Fruit fly (Drosophila melanogaster): ENCODE results near the gene CG6769.

The CG6769 gene

DNA sequence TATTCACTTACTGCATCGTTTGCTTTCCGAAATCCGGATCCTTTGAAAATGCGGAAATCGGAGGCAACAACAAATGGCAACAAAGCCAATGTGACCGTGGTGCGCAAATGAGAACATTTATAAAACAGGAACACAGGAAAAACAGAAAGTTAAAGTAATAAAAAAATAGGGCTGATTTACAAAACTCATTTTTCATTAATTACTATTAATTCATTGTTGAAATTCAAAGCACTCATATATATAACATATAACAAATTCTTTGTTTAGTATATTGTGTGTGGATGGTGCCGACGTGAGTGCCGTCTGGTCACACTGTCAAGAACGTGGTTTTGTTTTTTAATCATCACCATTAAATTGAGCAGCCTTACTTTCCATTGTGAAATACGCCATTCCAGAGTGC lies at the start of gene CG6769, which contains the start of gene Arp8:
Gene CG6769 (plus strand): TSS at position 292 of the 400 bp plus-strand sequence.
Gene Arp8 (minus strand): TSS at position 90 of the 400 bp plus-strand sequence.
- no peak for TF ChIP-seq noc (tag; optimal IDR thresholded peaks at IDR 0.05)

DNA sequence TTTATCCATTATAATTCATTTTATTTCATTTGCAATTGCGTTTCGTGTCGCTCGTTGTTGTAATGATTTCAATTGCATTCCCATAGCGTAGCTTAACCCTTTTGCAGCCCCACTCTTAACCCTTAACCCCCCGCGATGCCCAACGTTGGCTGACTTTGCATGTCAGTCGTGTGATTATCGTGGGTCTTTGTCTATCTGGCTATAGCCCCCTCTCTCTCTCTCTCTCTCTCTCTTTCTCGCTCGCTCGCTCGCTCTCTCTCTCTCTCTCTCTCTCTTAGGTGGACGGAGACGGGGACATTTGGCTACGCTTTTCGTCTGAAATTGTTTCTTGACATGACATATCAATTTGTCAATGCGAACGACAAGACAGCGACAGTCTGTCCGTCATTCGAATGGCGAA lies 48.6 kb upstream of the CG6769 start:
- no peak for TF ChIP-seq noc (tag; optimal IDR thresholded peaks at IDR 0.05)

DNA sequence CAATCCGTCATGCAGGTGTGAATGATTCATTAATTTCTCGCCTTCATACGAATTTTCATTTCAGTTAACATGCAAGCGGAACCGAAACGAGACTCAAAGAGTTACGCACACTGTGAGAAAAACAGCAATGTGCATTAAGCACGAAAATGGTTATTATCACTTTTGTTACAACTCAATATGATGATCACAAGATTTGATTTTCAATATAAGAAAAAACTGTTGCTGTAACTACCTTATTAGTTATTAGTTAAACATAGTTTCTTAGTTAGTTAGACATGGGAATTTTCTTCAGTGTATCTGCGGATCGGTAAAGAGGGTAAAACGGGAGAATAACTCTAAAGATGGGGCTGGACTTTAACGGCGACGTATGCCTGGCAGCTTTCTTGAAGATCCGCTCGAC lies 46.0 kb upstream of the CG6769 start:
- TF ChIP-seq noc (tag; optimal IDR thresholded peaks at IDR 0.05), result no peak

DNA sequence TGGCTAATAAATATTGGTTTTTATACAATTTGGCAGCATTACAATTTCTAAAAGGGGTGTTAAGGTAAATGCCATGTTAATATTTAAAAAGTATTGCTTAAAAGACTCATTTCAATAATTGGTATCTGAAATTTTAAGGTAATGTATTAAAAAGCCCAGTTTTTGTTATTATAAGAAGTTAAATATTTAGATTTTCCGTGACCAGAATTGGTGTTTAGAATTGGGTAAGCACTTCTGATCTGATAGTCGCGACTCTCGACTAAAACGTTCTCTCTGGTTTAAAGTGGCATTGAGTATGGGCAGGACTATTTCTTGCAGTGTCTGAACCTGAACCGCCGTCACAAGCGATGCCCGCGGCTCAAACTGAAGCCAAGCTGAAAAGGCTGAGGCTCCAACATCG lies 44.4 kb upstream of the CG6769 start:
- no peak for TF ChIP-seq noc (tag; optimal IDR thresholded peaks at IDR 0.05)

DNA sequence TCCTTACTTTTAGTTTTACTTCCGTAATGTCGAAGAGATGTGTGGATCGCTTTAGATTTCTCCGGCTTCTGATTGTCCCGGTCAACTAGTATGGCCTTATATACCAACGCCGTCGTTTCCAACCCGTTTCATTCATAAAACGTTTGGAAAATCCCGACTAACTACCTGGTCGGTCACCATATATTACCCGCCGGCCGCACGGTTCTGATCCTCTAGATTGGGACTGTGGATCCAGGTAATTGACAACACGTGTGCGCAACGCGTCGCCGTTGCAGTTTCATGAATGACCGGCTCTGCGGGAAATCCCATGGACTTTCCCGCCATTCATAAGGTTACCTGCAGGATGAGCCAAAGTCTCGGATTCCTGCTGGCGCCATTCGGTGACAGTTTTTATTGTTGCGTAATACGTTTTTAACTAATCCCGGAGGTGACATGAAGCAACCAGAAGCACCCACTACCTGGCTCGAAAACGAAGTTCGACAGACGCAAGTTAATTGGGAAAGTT lies 41.1 kb upstream of the CG6769 start, which contains the start of gene CG12986:
Gene CG12986 (minus strand): TSS at position 51 of the 505 bp plus-strand sequence.
- no peak for TF ChIP-seq noc (tag; optimal IDR thresholded peaks at IDR 0.05)

DNA sequence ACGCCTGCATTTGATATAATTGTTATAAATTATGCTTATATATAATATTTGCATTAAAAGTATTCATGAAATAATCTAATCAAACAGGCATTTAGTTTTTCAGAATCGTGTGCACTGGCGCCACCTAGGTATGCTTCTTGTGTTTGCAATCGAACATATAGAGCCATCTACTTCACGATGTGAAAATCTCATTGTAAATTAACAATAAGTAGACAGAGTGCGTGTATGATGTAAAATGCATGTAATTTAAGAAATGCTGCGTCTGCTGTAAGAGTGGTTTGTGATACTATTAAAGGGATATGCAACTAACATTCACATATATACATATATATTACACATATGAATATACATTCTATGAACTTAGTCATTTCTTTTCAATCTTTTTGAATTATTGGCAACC lies 40.5 kb upstream of the CG6769 start:
- no peak for TF ChIP-seq noc (tag; optimal IDR thresholded peaks at IDR 0.05)

DNA sequence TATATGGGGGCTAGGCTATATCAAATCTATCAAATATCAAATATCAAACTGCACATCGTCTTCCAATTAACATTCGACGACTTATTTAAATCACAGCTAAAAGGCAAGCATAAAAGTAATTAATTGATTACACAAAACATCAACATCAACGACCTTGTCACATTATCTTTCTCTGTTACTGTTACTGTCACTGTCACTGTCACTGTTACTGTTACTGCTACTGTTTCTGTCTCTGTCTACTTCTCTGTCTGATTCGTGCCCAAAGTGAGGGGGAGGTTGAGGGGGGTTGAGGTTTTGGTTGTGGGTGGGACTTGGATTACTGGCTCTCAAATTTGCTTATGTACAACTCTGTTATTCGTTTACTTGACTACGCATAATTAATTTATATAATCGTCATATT lies 39.3 kb upstream of the CG6769 start:
- TF ChIP-seq noc (tag; optimal IDR thresholded peaks at IDR 0.05), result no peak

DNA sequence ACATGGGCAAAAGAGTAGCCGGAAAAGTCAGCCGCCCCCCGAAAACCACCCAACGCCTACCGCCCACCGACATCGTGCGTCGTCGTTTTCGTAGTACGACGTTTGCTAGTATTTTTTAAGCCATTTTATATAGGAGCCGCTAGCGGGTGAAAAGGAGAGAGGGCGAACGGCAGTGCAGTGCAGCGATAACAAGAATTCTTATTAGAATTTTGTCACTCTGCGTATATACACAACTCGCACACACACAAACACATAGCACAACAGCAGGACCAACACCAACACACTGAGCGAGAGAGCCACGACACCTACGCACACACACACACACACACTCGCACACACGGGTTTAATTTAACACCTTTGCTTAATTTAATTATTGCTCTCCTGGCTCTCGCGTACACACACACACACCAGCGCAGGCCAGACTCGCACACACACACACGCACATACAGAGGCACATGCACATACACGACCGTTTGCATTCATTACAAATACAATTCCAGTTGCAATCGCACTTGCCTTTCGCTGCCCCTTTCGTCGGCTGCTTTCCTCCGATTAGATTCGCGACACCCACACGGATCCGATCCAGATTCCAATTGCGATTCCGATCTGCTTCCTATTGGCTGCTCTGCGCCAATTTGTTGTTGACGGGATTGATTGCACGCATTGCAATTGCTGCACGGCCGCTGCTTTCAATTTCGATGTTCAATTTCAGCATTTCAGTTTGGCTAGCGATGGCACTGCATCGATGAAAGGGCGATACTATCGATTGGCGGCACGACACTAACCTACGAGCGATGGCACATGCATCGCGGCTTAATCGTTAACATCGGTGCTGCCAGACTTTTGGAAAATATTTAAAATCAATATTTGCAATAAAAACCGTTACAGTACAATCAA lies 33.7 kb upstream of the CG6769 start, which contains the start of gene Socs16D:
Gene Socs16D (minus strand): TSS at position 758 of the 897 bp plus-strand sequence.
- no peak for TF ChIP-seq noc (tag; optimal IDR thresholded peaks at IDR 0.05)

DNA sequence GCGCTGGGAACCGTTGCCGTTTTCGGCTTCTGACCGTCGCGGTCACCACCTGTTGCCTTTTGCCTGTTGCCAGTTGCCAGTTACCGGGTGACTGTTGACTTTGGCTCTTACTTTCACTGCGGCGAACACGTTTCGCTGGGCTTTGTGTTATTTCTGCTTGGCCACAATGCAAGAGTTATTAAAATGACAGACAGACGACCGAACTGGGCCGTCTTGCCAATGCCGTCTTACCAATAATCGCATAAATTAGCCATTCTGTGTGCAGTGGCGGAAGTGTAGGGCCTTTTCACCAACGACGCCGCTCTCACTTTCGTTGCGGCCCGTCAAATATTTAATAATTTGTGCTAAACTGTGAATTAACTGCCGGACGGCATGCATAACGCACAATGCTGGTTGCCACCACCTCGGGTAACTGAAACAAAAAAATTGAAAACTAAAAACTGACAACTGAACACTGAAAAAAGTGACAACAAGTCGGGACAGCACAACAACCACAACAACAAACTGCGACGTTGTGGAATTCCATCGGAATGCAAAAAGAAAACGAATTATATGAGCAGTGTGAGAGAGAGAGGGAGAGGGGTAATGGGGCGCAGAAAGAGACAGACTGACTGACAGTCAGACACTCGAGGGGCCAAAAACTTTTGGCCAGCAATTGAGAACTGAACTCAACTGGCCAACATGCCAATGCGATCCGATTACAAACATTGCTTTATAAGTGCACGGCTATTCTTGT lies 32.3 kb upstream of the CG6769 start:
- TF ChIP-seq noc (tag; optimal IDR thresholded peaks at IDR 0.05), result no peak

DNA sequence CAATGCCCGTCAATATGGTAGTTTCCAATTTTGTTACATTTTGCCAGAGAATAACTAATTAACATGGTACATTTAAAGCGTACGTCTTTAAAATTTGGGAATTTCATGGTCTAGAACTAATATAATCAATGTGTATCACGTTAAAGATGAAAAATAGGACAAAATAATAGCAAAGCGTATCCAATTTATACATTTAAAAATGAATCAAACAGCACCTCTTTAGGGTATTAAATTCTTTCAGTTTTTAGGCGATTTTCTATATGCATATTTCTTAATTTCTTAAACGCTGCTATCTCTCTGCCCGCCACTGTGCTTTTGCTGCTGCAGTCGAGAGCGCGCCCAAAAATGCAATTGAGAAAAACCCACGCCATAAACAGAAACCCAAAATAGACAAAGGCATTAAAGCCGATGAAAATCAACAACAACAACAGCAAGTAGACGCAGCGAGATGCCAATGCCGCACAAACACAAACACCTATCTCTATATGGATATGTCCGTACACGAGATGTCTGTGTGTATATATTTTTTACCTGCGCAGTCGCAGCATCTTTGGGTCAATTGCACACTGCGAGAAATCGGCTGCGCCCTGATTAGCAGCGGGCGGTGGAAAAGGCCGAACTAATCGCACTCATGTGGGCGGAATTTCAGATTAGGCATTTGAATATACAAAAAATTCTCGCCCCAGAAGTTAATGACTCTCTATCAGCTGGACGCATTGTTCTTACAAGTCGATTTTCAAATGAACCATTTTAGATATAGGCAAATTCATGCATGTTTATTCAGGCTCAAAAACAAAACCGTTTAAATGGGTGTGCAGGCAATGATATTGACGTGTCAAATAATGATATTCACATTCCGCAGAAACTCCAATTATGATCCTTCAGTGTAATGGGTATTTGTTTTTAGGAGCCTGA lies 31.5 kb upstream of the CG6769 start:
- no peak for TF ChIP-seq noc (tag; optimal IDR thresholded peaks at IDR 0.05)

DNA sequence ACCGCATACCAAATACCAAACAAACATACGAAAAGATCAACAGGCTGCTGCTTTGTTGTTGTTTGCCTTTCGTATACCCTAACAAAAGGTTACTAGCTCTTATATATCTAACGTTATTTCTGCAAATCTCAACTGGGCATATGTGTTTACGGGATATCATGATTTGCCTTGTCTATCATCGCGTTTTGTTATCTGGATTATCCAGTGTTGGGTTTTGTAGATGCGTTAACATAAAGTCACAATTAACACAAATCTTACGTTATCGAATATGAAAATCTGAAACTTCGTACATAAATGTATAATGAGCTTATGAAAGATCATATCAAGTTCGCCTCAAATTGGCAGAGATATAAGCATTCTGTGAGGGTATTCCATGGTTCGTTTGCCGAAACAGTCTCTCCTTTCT lies 30.6 kb upstream of the CG6769 start:
- peak; percentile 31 for TF ChIP-seq noc (tag; optimal IDR thresholded peaks at IDR 0.05)

DNA sequence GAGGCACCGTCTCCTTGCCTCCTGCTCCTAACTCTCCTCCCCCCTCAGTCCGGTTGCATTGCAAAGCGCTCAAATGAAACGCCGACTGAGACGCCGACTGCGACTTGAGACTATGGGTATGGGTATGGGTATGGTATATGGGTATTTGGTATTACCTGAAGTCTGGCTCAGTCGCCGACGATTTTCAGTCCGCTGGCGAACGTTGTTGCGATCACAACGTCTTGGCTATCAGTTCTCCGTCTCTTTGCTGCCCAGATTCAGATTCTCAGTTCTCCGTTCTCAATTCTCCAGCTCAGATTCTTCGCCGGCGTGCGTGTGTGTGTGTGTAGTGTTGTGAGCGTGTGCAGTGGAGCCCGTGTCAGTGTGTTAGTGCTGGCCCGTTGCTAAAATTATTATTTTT lies 30.2 kb upstream of the CG6769 start, which contains the start of gene CG6398:
Gene CG6398 (plus strand): TSS at position 185 of the 400 bp plus-strand sequence.
- TF ChIP-seq noc (tag; optimal IDR thresholded peaks at IDR 0.05), result no peak

DNA sequence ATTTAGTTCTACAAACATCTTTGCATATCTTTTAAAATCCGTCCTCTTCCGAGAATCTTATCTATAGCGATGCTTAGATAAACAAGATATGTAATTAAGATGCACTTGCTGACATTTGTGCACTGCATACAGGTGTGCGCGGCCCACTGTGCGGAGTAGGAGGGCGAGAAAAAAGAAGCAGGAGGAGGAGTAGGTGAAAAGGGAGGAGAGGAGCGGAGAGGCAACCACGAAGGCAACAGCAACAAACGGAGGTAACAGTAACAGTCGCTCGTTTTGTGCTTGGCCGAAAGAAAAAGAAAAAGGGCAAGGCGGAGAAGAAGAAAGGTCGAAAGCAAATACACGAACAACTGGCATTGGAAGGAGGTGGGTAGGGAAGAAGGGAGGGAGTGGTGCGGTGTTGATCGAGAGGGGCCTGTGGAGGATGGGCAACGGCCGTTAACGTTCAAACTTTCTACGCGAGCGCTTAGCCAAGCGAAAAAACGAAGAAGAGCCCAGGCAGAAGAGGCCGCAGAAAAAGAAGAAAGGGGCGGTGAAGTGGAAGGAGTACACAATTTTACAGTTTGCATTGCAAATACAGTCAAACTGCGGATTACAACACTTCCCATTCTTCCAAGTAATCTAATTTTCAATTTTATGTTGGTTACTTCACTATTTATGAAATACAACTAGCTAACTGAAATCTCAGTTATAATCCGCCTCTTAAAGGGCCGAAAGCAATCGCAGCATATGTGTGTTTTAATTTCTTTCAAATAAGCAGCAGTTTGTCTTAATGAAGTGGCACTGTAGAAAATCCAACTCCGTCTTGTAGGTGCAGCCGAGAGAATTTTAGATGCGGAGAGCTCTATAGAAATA lies 28.4 kb upstream of the CG6769 start:
- TF ChIP-seq noc (tag; optimal IDR thresholded peaks at IDR 0.05), result no peak

DNA sequence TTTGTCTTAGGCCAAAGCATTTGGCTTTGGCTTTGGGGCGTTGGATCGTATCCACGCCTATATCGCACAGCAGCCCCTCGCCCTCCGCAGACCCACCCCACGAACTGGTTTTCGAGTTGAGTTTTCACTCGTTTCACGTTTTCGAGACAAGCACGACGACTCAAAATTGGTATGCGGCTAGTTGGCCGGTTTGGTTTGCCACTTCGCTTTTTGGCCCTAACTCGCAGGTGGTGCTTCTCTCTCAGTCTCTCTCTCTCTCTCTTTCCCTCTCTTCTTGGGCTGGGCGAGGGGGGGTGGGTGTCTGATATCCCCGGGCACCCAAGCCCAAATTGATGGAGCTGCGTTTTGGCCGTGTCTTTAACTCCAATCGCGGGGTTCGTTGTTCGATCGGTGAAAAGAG lies 26.8 kb upstream of the CG6769 start:
- no peak for TF ChIP-seq noc (tag; optimal IDR thresholded peaks at IDR 0.05)

Data from whole organism, larva.